Fruit fly (Drosophila melanogaster) whole organism, wandering third instar larva: ENCODE data around the gene CG3402.

Experiments used
- Dif ChIP-seq: fragments of 200-275, 200-300 bp; sonication (Bioruptor generic); optimal IDR thresholded peaks from 2 replicates; lab custom pipeline; 2018; ENCODE audit warnings: missing biosample characterization, missing genetic modification characterization; ENCODE audit not compliant: partially characterized antibody
- brk ChIP-seq: fragments of 200-800 bp; sonication (Bioruptor generic); optimal IDR thresholded peaks from 2 replicates; lab custom pipeline; 2016; ENCODE audit warnings: missing biosample characterization, mild to moderate bottlenecking, missing genetic modification characterization
- dsf ChIP-seq: sonication (Bioruptor generic); optimal IDR thresholded peaks from 2 replicates; lab custom pipeline; 2016; ENCODE audit warnings: missing biosample characterization, missing genetic modification characterization, borderline replicate concordance
- foxo ChIP-seq, 2 experiments: fragments of 200-800 bp; sonication (Bioruptor generic); optimal IDR thresholded peaks; 2 replicates in 1 of 2; 3 replicates in 1 of 2; lab custom pipeline; 2016 to 2017; ENCODE audit warnings: missing biosample characterization in 2 of 2, missing genetic modification characterization in 2 of 2
- jim ChIP-seq: fragments of 175-275, 200-325 bp; sonication (Bioruptor generic); optimal IDR thresholded peaks from 2 replicates; lab custom pipeline; 2016; ENCODE audit warnings: missing biosample characterization, mild to moderate bottlenecking, missing genetic modification characterization
- lola ChIP-seq: fragments of >200 bp; optimal IDR thresholded peaks from 2 replicates; lab custom pipeline; 2017; ENCODE audit warnings: missing biosample characterization, missing genetic modification characterization

DNA sequence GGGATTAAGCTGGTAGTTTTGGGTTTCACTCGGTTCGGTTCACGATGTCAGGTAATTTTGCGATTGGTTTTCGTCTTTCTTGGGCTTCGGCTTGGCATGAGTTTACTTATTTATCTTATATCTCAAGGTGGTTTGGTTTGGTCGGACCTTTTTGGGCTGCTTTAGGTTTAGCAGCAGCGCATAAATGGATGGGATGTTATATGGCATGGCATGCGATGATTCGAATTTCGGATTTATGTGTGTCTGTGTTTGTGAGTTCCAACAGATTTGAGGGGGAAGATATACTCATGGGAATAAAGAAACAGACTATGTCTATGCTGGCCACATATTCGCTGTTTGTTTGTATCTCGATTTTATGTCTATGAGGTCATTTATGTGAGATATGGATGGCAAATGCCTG, 45.0 kb upstream of the CG3402 start:
- TF ChIP-seq brk (GFP tag; lab: Kevin White, UChicago), result no peak
- no peak for TF ChIP-seq dsf (GFP tag; lab: Kevin White, UChicago)
- no peak for TF ChIP-seq lola (GFP tag; lab: Kevin White, UChicago)
- TF ChIP-seq jim, result no peak
- TF ChIP-seq foxo (GFP tag; optimal IDR thresholded peaks at IDR 0.05; lab: Kevin White, UChicago), result no peak
- TF ChIP-seq Dif, result no peak
